Worm (Caenorhabditis elegans) whole organism, L2 larva: Measurements from ENCODE around the gene gtf-2F1.

Experiments
- F13H6.1 ChIP-seq: sonication (generic microtip); optimal IDR thresholded peaks from 2 replicates; lab custom pipeline; 2016; ENCODE audit warnings: missing genetic modification characterization, missing compliant biosample characterization
- ama-1 ChIP-seq: fragments of 150-350 bp; optimal IDR thresholded peaks from 2 replicates; lab custom pipeline; 2018; ENCODE audit warnings: inconsistent platforms
- ceh-16 ChIP-seq: fragments of 150-350 bp; optimal IDR thresholded peaks from 2 replicates; lab custom pipeline; 2014; ENCODE audit warnings: missing biosample characterization, missing genetic modification characterization
- ztf-11 ChIP-seq: sonication (generic microtip); optimal IDR thresholded peaks from 2 replicates; lab custom pipeline; 2017; ENCODE audit warnings: missing biosample characterization, missing genetic modification characterization

DNA sequence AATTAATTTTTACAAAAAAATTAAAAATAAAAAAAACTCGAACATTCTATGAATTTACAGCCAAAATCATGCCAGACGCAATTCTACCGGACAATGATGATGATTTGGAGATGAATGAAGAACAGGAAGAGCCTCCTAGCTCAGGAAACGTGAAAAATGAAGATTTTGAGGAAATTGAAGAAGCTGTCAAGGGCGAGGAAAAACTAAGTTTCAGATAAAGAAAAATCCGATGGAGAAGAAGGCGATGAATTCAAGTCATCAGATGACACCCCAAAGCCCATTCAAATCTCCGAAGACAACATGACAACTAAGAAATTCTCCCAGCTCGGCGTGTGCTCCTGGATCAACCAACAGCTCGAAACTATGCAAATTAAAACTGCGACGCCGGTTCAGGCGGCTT, 20.4 kb downstream of the gtf-2F1 start, which contains the start of gene Y52E8A.1:
- TF ChIP-seq ama-1 (lab: Kevin White, UChicago) (no peak), ceh-16 (no peak), F13H6.1 (no peak), ztf-11 (tag; lab: Kevin White, UChicago) (no peak)
